Worm (Caenorhabditis elegans) whole organism, L2 larva: Measurements from ENCODE around the gene let-721.
A peak's percentile ranks its signal among the peaks of the same experiment; 100 is the strongest.

ENCODE experiments used
- ceh-82 ChIP-seq: fragments of 150-350 bp; optimal IDR thresholded peaks from 2 replicates; lab custom pipeline; 2014; ENCODE audit warnings: missing biosample characterization, missing genetic modification characterization
- lin-11 ChIP-seq: fragments of 150-350 bp; sonication (generic microtip); optimal IDR thresholded peaks from 2 replicates; lab custom pipeline; 2014; ENCODE audit warnings: missing biosample characterization, missing genetic modification characterization, inconsistent platforms, mixed read lengths
- lin-39 ChIP-seq: fragments of 150-350 bp; optimal IDR thresholded peaks from 2 replicates; lab custom pipeline; 2014; ENCODE audit warnings: missing biosample characterization, missing genetic modification reagents, missing genetic modification characterization
- skn-1 ChIP-seq: sonication (generic microtip); optimal IDR thresholded peaks from 2 replicates; lab custom pipeline; 2017; ENCODE audit warnings: missing biosample characterization, missing genetic modification characterization
- snpc-4 ChIP-seq: fragments of 150-350 bp; optimal IDR thresholded peaks from 2 replicates; lab custom pipeline; 2014; ENCODE audit warnings: missing biosample characterization, missing genetic modification characterization

ce11 chrIII:6431766-6432228, 14.9 kb downstream of the let-721 start, which contains the start of the genes mrps-17 and txdc-9:
- TF ChIP-seq lin-11 (tag; lab: Kevin White, UChicago) = peak; percentile 37
- no peak for TF ChIP-seq lin-39 (tag; lab: Kevin White, UChicago)
- TF ChIP-seq snpc-4 (tag; lab: Kevin White, UChicago) = no peak
- no peak for TF ChIP-seq ceh-82 (tag; lab: Kevin White, UChicago)
- no peak for TF ChIP-seq skn-1 (tag; lab: Kevin White, UChicago)
